Fruit fly (Drosophila melanogaster) whole organism, embryonic: Measurements from ENCODE around the gene CG12420.

Experiments used
- Atf-2 ChIP-seq: fragments of 200-800 bp; sonication (Bioruptor generic); optimal IDR thresholded peaks from 2 replicates; lab custom pipeline; 2016; ENCODE audit warnings: missing biosample characterization, missing genetic modification characterization
- Atf3 ChIP-seq: fragments of 200-800 bp; sonication (Bioruptor generic); optimal IDR thresholded peaks from 3 replicates; lab custom pipeline; 2016; ENCODE audit warnings: missing biosample characterization, missing genetic modification characterization
- Atf6 ChIP-seq: fragments of 200-800 bp; sonication (Bioruptor generic); IDR thresholded peaks from 2 replicates; pipeline ENCODE4 v1.3.6; 2022; ENCODE audit warnings: missing biosample characterization, missing genetic modification characterization
- BEAF-32 ChIP-seq: fragments of 200-800 bp; sonication (Bioruptor generic); optimal IDR thresholded peaks from 3 replicates; lab custom pipeline; 2017; ENCODE audit warnings: missing biosample characterization, missing genetic modification characterization, mild to moderate bottlenecking, moderate library complexity, missing genetic modification reagents
- CG1024 ChIP-seq: fragments of 200-800 bp; sonication (Bioruptor generic); IDR thresholded peaks from 2 replicates; pipeline ENCODE4 v1.3.6; 2022; ENCODE audit warnings: missing biosample characterization, missing genetic modification characterization
- CG10267 ChIP-seq: fragments of 200-800 bp; sonication (Bioruptor generic); optimal IDR thresholded peaks from 2 replicates; lab custom pipeline; 2018; ENCODE audit warnings: missing biosample characterization, mild to moderate bottlenecking, missing genetic modification characterization, moderate library complexity
- CG10366 ChIP-seq: fragments of 200-800 bp; sonication (Bioruptor generic); IDR thresholded peaks from 2 replicates; pipeline ENCODE4 v1.3.6; 2022; ENCODE audit warnings: missing biosample characterization, missing genetic modification characterization
- CG10565 ChIP-seq: fragments of 200-800 bp; sonication (Bioruptor generic); optimal IDR thresholded peaks from 3 replicates; lab custom pipeline; 2016; ENCODE audit warnings: missing biosample characterization, mild to moderate bottlenecking, missing genetic modification characterization
- CG12219 ChIP-seq: fragments of 200-800 bp; sonication (Bioruptor generic); optimal IDR thresholded peaks from 3 replicates; lab custom pipeline; 2018; ENCODE audit warnings: missing biosample characterization, mild to moderate bottlenecking, missing genetic modification characterization
- CG12769 ChIP-seq: fragments of 200-800 bp; sonication (Bioruptor generic); optimal IDR thresholded peaks from 2 replicates; lab custom pipeline; 2019; ENCODE audit warnings: missing biosample characterization, mild to moderate bottlenecking, missing genetic modification characterization, moderate library complexity
- CG1529 ChIP-seq: fragments of 200-800 bp; sonication (Bioruptor generic); optimal IDR thresholded peaks from 3 replicates; lab custom pipeline; 2018; ENCODE audit warnings: missing biosample characterization, missing genetic modification characterization
- CG17359 ChIP-seq: fragments of 200-800 bp; sonication (Bioruptor generic); optimal IDR thresholded peaks from 3 replicates; lab custom pipeline; 2018; ENCODE audit warnings: missing biosample characterization, mild to moderate bottlenecking, missing genetic modification characterization, moderate library complexity
- CG31224 ChIP-seq: fragments of 200-800 bp; sonication (Bioruptor generic); IDR thresholded peaks from 2 replicates; pipeline ENCODE4 v1.3.6; 2022; ENCODE audit warnings: missing biosample characterization, missing genetic modification characterization
- CG32772 ChIP-seq: fragments of 200-800 bp; sonication (Bioruptor generic); IDR thresholded peaks from 2 replicates; pipeline ENCODE4 v1.3.6; 2022; ENCODE audit warnings: missing biosample characterization, missing genetic modification characterization
- CG33213 ChIP-seq: fragments of 200-800 bp; sonication (Bioruptor generic); optimal IDR thresholded peaks from 3 replicates; lab custom pipeline; 2016; ENCODE audit warnings: missing biosample characterization, missing genetic modification characterization
- CG34224 ChIP-seq: fragments of 200-800 bp; sonication (Bioruptor generic); IDR thresholded peaks from 3 replicates; pipeline ENCODE4 v1.3.6; 2022; ENCODE audit warnings: missing biosample characterization, missing genetic modification characterization; ENCODE audit not compliant: partially characterized antibody
- CG4282 ChIP-seq: fragments of 200-800 bp; sonication (Bioruptor generic); optimal IDR thresholded peaks from 2 replicates; lab custom pipeline; 2016; ENCODE audit warnings: missing biosample characterization, missing genetic modification characterization
- CG6683 ChIP-seq: fragments of 200-800 bp; sonication (Bioruptor generic); optimal IDR thresholded peaks from 2 replicates; lab custom pipeline; 2017; ENCODE audit warnings: missing biosample characterization, mild to moderate bottlenecking, missing genetic modification characterization, missing genetic modification reagents
- CG6791 ChIP-seq: fragments of 200-800 bp; sonication (Bioruptor generic); IDR thresholded peaks from 3 replicates; pipeline ENCODE4 v1.3.6; 2022; ENCODE audit warnings: missing biosample characterization, missing genetic modification characterization; ENCODE audit not compliant: partially characterized antibody
- CG7372 ChIP-seq: fragments of 200-800 bp; sonication (Bioruptor generic); IDR thresholded peaks from 2 replicates; pipeline ENCODE4 v1.3.6; 2022; ENCODE audit warnings: missing biosample characterization, missing genetic modification characterization
- CG7987 ChIP-seq: fragments of 200-800 bp; sonication (Bioruptor generic); optimal IDR thresholded peaks from 2 replicates; lab custom pipeline; 2018; ENCODE audit warnings: missing biosample characterization, mild to moderate bottlenecking, missing genetic modification characterization, moderate library complexity
- CG9215 ChIP-seq: fragments of 200-800 bp; sonication (Bioruptor generic); IDR thresholded peaks from 2 replicates; pipeline ENCODE4 v1.3.6; 2022; ENCODE audit warnings: missing biosample characterization, missing genetic modification characterization
- CG9437 ChIP-seq: fragments of 200-800 bp; sonication (Bioruptor generic); optimal IDR thresholded peaks from 2 replicates; lab custom pipeline; 2018; ENCODE audit warnings: missing biosample characterization, mild to moderate bottlenecking, missing genetic modification characterization
- Dad ChIP-seq: fragments of 200-800 bp; sonication (Bioruptor generic); optimal IDR thresholded peaks from 3 replicates; lab custom pipeline; 2016; ENCODE audit warnings: missing biosample characterization, missing genetic modification characterization
- E2f1 ChIP-seq: fragments of 200-800 bp; sonication (Bioruptor generic); IDR thresholded peaks from 2 replicates; pipeline ENCODE4 v1.3.6; 2022; ENCODE audit warnings: missing biosample characterization, missing genetic modification characterization
- Ets97D ChIP-seq: fragments of 200-800 bp; sonication (Bioruptor generic); optimal IDR thresholded peaks from 3 replicates; lab custom pipeline; 2016; ENCODE audit warnings: missing biosample characterization, missing genetic modification characterization
- Fer1 ChIP-seq: fragments of 200-800 bp; sonication (Bioruptor generic); optimal IDR thresholded peaks from 2 replicates; lab custom pipeline; 2017; ENCODE audit warnings: missing biosample characterization, mild to moderate bottlenecking, missing genetic modification characterization
- Hmr ChIP-seq: fragments of 200-800 bp; sonication (Bioruptor generic); optimal IDR thresholded peaks from 3 replicates; lab custom pipeline; 2017; ENCODE audit warnings: mild to moderate bottlenecking, missing biosample characterization, missing genetic modification reagents, missing genetic modification characterization
- Hr51 ChIP-seq, 2 experiments: fragments of 200-800 bp; sonication (Bioruptor generic); optimal IDR thresholded peaks; 2 replicates in 1 of 2; 3 replicates in 1 of 2; lab custom pipeline; 2016 to 2018; ENCODE audit warnings: missing biosample characterization in 2 of 2, missing genetic modification characterization in 2 of 2, mild to moderate bottlenecking in 1 of 2, moderate library complexity in 1 of 2
- Mes4 ChIP-seq: fragments of 200-800 bp; sonication (Bioruptor generic); optimal IDR thresholded peaks from 2 replicates; lab custom pipeline; 2016; ENCODE audit warnings: missing biosample characterization, missing genetic modification characterization
- Nf-YA ChIP-seq: fragments of 200-800 bp; sonication (Bioruptor generic); IDR thresholded peaks from 2 replicates; pipeline ENCODE4 v1.3.6; 2022; ENCODE audit warnings: missing biosample characterization, missing genetic modification characterization
- Sry-δ ChIP-seq: fragments of 200-800 bp; sonication (Bioruptor generic); optimal IDR thresholded peaks from 2 replicates; lab custom pipeline; 2016; ENCODE audit warnings: missing biosample characterization, missing genetic modification characterization
- ab ChIP-seq: fragments of 200-800 bp; sonication (Bioruptor generic); optimal IDR thresholded peaks from 2 replicates; lab custom pipeline; 2016; ENCODE audit warnings: missing biosample characterization, missing genetic modification characterization
- ap ChIP-seq: fragments of 200-800 bp; sonication (Bioruptor generic); IDR thresholded peaks from 2 replicates; pipeline ENCODE4 v1.3.6; 2022; ENCODE audit warnings: missing biosample characterization, missing genetic modification characterization
- ato ChIP-seq: fragments of 200-800 bp; sonication (Bioruptor generic); IDR thresholded peaks from 2 replicates; pipeline ENCODE4 v1.3.6; 2022; ENCODE audit warnings: missing biosample characterization, missing genetic modification characterization; ENCODE audit not compliant: partially characterized antibody
- bbx ChIP-seq: fragments of 200-800 bp; sonication (Bioruptor generic); IDR thresholded peaks from 2 replicates; pipeline ENCODE4 v1.3.6; 2022; ENCODE audit warnings: missing biosample characterization, missing genetic modification characterization; ENCODE audit not compliant: partially characterized antibody
- br ChIP-seq: fragments of >200 bp; optimal IDR thresholded peaks from 2 replicates; lab custom pipeline; 2017
- bsh ChIP-seq, 2 experiments: fragments of 200-800 bp; sonication (Bioruptor generic); optimal IDR thresholded peaks; 2 replicates each; lab custom pipeline; 2017 to 2018; ENCODE audit warnings: mild to moderate bottlenecking in 2 of 2, missing biosample characterization in 2 of 2, missing genetic modification characterization in 2 of 2, moderate library complexity in 1 of 2
- btn ChIP-seq: fragments of 200-800 bp; sonication (Bioruptor generic); optimal IDR thresholded peaks from 2 replicates; lab custom pipeline; 2016; ENCODE audit warnings: missing biosample characterization, missing genetic modification characterization
- dan ChIP-seq: fragments of 200-800 bp; sonication (Bioruptor generic); IDR thresholded peaks from 2 replicates; pipeline ENCODE4 v1.3.6; 2022; ENCODE audit warnings: missing biosample characterization, missing genetic modification characterization
- emc ChIP-seq: fragments of 200-800 bp; sonication (Bioruptor generic); optimal IDR thresholded peaks from 2 replicates; lab custom pipeline; 2016; ENCODE audit warnings: missing biosample characterization, missing genetic modification characterization
- fd96Cb ChIP-seq: fragments of 200-800 bp; sonication (Bioruptor generic); optimal IDR thresholded peaks from 2 replicates; lab custom pipeline; 2018; ENCODE audit warnings: missing biosample characterization, mild to moderate bottlenecking, missing genetic modification characterization, moderate library complexity
- gro ChIP-seq: fragments of 200-800 bp; sonication (Bioruptor generic); optimal IDR thresholded peaks from 2 replicates; lab custom pipeline; 2016; ENCODE audit warnings: missing biosample characterization, missing genetic modification characterization
- h ChIP-seq: fragments of >200 bp; optimal IDR thresholded peaks from 2 replicates; lab custom pipeline; 2017
- kay ChIP-seq: fragments of 200-800 bp; sonication (Bioruptor generic); optimal IDR thresholded peaks from 2 replicates; lab custom pipeline; 2016; ENCODE audit warnings: missing biosample characterization, missing genetic modification characterization
- otp ChIP-seq: fragments of 200-800 bp; sonication (Bioruptor generic); IDR thresholded peaks from 3 replicates; pipeline ENCODE4, ENCODE4 v1.3.6; 2022; ENCODE audit warnings: missing biosample characterization, missing genetic modification characterization
- p53 ChIP-seq: fragments of 200-800 bp; sonication (Bioruptor generic); optimal IDR thresholded peaks from 2 replicates; lab custom pipeline; 2016; ENCODE audit warnings: missing biosample characterization, missing genetic modification characterization
- run ChIP-seq: fragments of 200-800 bp; sonication (Bioruptor generic); optimal IDR thresholded peaks from 3 replicates; lab custom pipeline; 2018; ENCODE audit warnings: missing biosample characterization, mild to moderate bottlenecking, missing genetic modification characterization
- trem ChIP-seq: fragments of 200-800 bp; optimal IDR thresholded peaks from 3 replicates; lab custom pipeline; 2019; ENCODE audit warnings: missing biosample characterization, mild to moderate bottlenecking, missing genetic modification characterization, moderate library complexity
- vvl ChIP-seq: fragments of 200-800 bp; sonication (Bioruptor generic); IDR thresholded peaks from 2 replicates; pipeline ENCODE4 v1.3.6; 2022; ENCODE audit warnings: missing biosample characterization, missing genetic modification characterization
- wor ChIP-seq: fragments of 200-800 bp; sonication (Bioruptor generic); IDR thresholded peaks from 2 replicates; pipeline ENCODE4 v1.3.6; 2022; ENCODE audit warnings: missing biosample characterization, missing genetic modification characterization
- yki ChIP-seq: fragments of >200 bp; optimal IDR thresholded peaks from 3 replicates; lab custom pipeline; 2018

The CG12420 gene

DNA sequence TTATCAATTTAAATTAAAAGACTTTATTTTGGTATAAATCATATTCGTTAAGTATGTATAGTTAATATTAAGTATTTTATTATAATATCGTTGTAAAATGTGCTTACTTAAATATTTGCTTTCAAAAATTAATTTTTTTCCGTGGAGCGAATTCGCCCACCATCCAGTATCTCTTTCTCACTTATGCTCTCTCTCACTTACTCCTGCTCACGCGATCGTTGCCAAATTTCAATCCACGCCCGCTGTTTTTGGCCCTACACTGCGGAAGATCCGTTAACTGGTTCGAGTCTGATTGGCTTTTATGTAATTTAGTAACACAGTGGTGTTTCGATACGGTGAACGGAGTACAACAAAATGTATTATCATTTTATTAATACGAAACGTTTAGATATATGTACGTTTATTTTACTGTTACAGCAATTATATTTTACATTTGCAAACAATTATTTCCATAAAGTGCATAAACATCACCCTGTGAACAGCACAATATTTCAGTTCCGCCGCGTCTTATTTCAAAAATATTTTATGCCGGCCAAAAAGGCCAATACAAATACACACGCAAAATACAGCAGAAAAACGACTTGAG, 43.1 kb downstream of the CG12420 start (continued):
- TF ChIP-seq emc (GFP tag; lab: Kevin White, UChicago) (no peak), CG10267 (tag; lab: Kevin White, UChicago) (peak; percentile 42), Hr51 (GFP tag; optimal IDR thresholded peaks at IDR 0.05; lab: Kevin White, UChicago) (peak in 1 of 2 experiments; percentile 61), h (lab: Kevin White, UChicago) (no peak), Dad (GFP tag; lab: Kevin White, UChicago) (no peak), Ets97D (GFP tag; lab: Kevin White, UChicago) (peak; percentile 27), CG34224 (no peak), Fer1 (GFP tag; lab: Kevin White, UChicago) (peak; percentile 61), CG32772 (no peak), CG10565 (no peak), dan (GFP tag; lab: Robert Waterston, UW) (no peak), CG17359 (tag; lab: Kevin White, UChicago) (peak; percentile 11), run (tag; lab: Kevin White, UChicago) (no peak), wor (GFP tag; lab: Robert Waterston, UW) (peak; percentile 15; the same call in 1 of the 2 replicates), bbx (GFP tag; lab: Robert Waterston, UW) (no peak), CG6683 (GFP tag; lab: Kevin White, UChicago) (peak; percentile 9), CG9437 (GFP tag; lab: Kevin White, UChicago) (peak; percentile 16), fd96Cb (tag; lab: Kevin White, UChicago) (peak; percentile 19), otp (peak; percentile 54; the same call in 1 of the 3 replicates), CG10366 (GFP tag; lab: Robert Waterston, UW) (peak; percentile 45), vvl (peak; percentile 58), E2f1 (GFP tag; lab: Robert Waterston, UW) (no peak; the same call in none of the 2 replicates), btn (GFP tag; lab: Kevin White, UChicago) (no peak), ap (GFP tag; lab: Robert Waterston, UW) (no peak), CG31224 (GFP tag; lab: Robert Waterston, UW) (peak; percentile 62), Hmr (peak; percentile 73), bsh (GFP tag; optimal IDR thresholded peaks at IDR 0.05; lab: Kevin White, UChicago) (peak in 1 of 2 experiments; percentile 49), p53 (GFP tag; lab: Kevin White, UChicago) (no peak), CG9215 (GFP tag; lab: Robert Waterston, UW) (peak; percentile 81), CG33213 (GFP tag; lab: Kevin White, UChicago) (no peak), CG12769 (tag; lab: Kevin White, UChicago) (peak; percentile 76), kay (GFP tag; lab: Kevin White, UChicago) (no peak), Nf-YA (GFP tag; lab: Robert Waterston, UW) (no peak), trem (tag; lab: Kevin White, UChicago) (no peak), Sry-δ (no peak), BEAF-32 (no peak), Atf-2 (no peak), CG6791 (no peak), ato (GFP tag; lab: Robert Waterston, UW) (no peak), CG12219 (GFP tag; lab: Kevin White, UChicago) (no peak), ab (GFP tag; lab: Kevin White, UChicago) (no peak), gro (GFP tag; lab: Kevin White, UChicago) (peak; percentile 65), Atf3 (no peak), CG7987 (GFP tag; lab: Kevin White, UChicago) (no peak), Atf6 (GFP tag; lab: Robert Waterston, UW) (peak; percentile 82), CG1024 (GFP tag; lab: Robert Waterston, UW) (no peak), Mes4 (GFP tag; lab: Kevin White, UChicago) (no peak), CG7372 (GFP tag; lab: Robert Waterston, UW) (peak; percentile 28), CG4282 (GFP tag; lab: Kevin White, UChicago) (no peak), yki (lab: Kevin White, UChicago) (no peak), br (lab: Kevin White, UChicago) (no peak), CG1529 (GFP tag; lab: Kevin White, UChicago) (no peak)
